Worm (Caenorhabditis elegans): ENCODE measurements around the gene ZK637.12.

ZK637.12 gene

DNA sequence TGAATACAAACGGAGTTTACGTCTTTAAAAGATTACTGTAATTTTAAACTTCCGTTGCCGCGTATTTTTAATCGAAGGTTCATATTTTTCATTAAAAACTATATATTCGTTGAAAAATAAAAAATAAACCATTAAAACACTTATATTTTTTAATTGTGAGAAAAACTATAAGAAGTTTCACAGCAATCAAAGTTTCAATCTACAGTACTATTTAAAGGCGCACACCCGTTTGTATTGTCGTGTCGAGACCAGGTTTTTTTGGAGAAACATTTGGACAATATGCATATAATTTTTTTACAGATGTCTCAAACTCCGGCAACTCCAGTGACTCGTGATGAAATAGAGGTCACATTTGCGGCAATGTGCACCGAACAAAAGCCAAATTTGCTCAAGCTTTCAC is 49.8 kb downstream of the ZK637.12 start, which contains the start of gene R08D7.5:
TSS of gene R08D7.5 (plus strand) at position 301 of the 400 bp plus-strand sequence.
- no peak for TF ChIP-seq elt-2 (tag; optimal IDR thresholded peaks at IDR 0.05)
- no peak for TF ChIP-seq egl-27 (tag; optimal IDR thresholded peaks at IDR 0.05)
- no peak for TF ChIP-seq fkh-2 (tag; optimal IDR thresholded peaks at IDR 0.05)
- TF ChIP-seq pqm-1 (tag; optimal IDR thresholded peaks at IDR 0.05) = no peak
- no peak for TF ChIP-seq lin-39 (tag; optimal IDR thresholded peaks at IDR 0.05)
- no peak for TF ChIP-seq nhr-76 (tag; optimal IDR thresholded peaks at IDR 0.05)
- no peak for TF ChIP-seq nhr-67 (tag; optimal IDR thresholded peaks at IDR 0.05)
- no peak for TF ChIP-seq aly-2 (tag; optimal IDR thresholded peaks at IDR 0.05)
- TF ChIP-seq nhr-28 (tag; optimal IDR thresholded peaks at IDR 0.05) = no peak
- no peak for TF ChIP-seq zag-1 (tag; optimal IDR thresholded peaks at IDR 0.05)
- no peak for TF ChIP-seq pha-4 (tag; optimal IDR thresholded peaks at IDR 0.05)
- no peak for TF ChIP-seq fkh-10 (GFP tag; optimal IDR thresholded peaks at IDR 0.05)
- no peak for TF ChIP-seq nhr-43 (tag; optimal IDR thresholded peaks at IDR 0.05; ENCODE audit: poor library complexity, severe bottlenecking)
- TF ChIP-seq fos-1 (tag; optimal IDR thresholded peaks at IDR 0.05) = no peak
- no peak for TF ChIP-seq elt-1 (tag; optimal IDR thresholded peaks at IDR 0.05)

DNA sequence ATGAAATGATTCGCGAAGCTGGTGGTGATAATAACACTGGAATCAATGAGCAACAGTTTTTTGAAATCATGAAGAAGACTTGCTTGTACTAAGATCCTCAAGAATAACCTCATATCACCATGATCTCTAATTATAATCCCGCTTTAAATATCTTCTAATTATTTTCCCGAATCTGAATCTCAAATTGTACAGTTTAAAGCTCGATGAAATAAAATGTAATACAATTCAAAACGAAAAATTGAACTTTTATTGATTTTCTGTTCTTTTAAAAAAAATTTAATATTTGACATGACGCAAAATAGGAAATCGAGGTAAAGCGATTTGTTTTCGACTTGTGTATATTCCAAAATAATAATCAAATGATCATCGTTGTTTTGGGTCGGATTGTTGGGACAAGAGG is 50.8 kb downstream of the ZK637.12 start:
- TF ChIP-seq nhr-43 (tag; optimal IDR thresholded peaks at IDR 0.05; ENCODE audit: poor library complexity, severe bottlenecking) = peak; percentile 47
- TF ChIP-seq nhr-237 (tag; optimal IDR thresholded peaks at IDR 0.05) = no peak
- peak; percentile 8 for TF ChIP-seq ceh-28 (tag; optimal IDR thresholded peaks at IDR 0.05)
- TF ChIP-seq sea-2 (GFP tag; optimal IDR thresholded peaks at IDR 0.05) = no peak
- TF ChIP-seq nhr-77 (tag; optimal IDR thresholded peaks at IDR 0.05) = no peak
